Fruit fly (Drosophila melanogaster): Measurements from ENCODE around the gene CG7201.

dm6 chr3L:8318916-8319506, 23.9 kb upstream of the CG7201 start, which contains the start of gene CG43059:
- TF ChIP-seq nau (GFP tag; optimal IDR thresholded peaks at IDR 0.05) (no peak), h (optimal IDR thresholded peaks at IDR 0.05) (no peak), Gug (GFP tag; IDR thresholded peaks at IDR 0.05) (no peak), Aef1 (GFP tag; IDR thresholded peaks at IDR 0.05) (no peak), NK7.1 (GFP tag; optimal IDR thresholded peaks at IDR 0.05) (no peak), salm (tag; optimal IDR thresholded peaks at IDR 0.05) (no peak), CG17186 (GFP tag; optimal IDR thresholded peaks at IDR 0.05) (no peak), sim (GFP tag; IDR thresholded peaks at IDR 0.05) (no peak), CG6272 (GFP tag; IDR thresholded peaks at IDR 0.05) (no peak), CG17359 (tag; optimal IDR thresholded peaks at IDR 0.05) (peak; percentile 1), usp (GFP tag; optimal IDR thresholded peaks at IDR 0.05) (no peak), seq (GFP tag; IDR thresholded peaks at IDR 0.05) (no peak), CG1647 (GFP tag; optimal IDR thresholded peaks at IDR 0.05) (no peak), CG4854 (GFP tag; optimal IDR thresholded peaks at IDR 0.05) (no peak)

Data from whole organism, embryonic.